Fruit fly (Drosophila melanogaster): ENCODE data around the gene Gnpat.

- TF ChIP-seq Hr78 (GFP tag; optimal IDR thresholded peaks at IDR 0.05) (no peak), pan (optimal IDR thresholded peaks at IDR 0.05) (no peak), HLH106 (tag; optimal IDR thresholded peaks at IDR 0.05) (peak; percentile 23)
Measured at dm6 chr3R:25489685-25490084, 1.1 kb downstream of the Gnpat start.

Data from whole organism, wandering third instar larva.